Worm (Caenorhabditis elegans) whole organism, midembryonic: ENCODE data around the gene C53D6.8.

Experiments used
- T22C8.4 ChIP-seq: fragments of 200-800 bp; sonication (Bioruptor generic); IDR thresholded peaks from 2 replicates; pipeline ENCODE4 v1.3.6; 2022; ENCODE audit warnings: missing genetic modification characterization, missing compliant biosample characterization
- cog-1 ChIP-seq: sonication (generic microtip); optimal IDR thresholded peaks from 2 replicates; lab custom pipeline; 2016; ENCODE audit warnings: missing genetic modification characterization, missing compliant biosample characterization
- flt-1 ChIP-seq: fragments of 200-800 bp; sonication (Bioruptor generic); IDR thresholded peaks from 2 replicates; pipeline ENCODE4 v1.3.6; 2022; ENCODE audit warnings: missing genetic modification characterization, missing compliant biosample characterization
- klf-2 ChIP-seq: fragments of 200-800 bp; sonication (Bioruptor generic); conservative IDR thresholded peaks from 2 replicates; pipeline ENCODE4 v1.3.6; 2022; ENCODE audit warnings: missing genetic modification reagents, missing genetic modification characterization, missing compliant biosample characterization
- ztf-23 ChIP-seq: fragments of 200-800 bp; sonication (Bioruptor generic); IDR thresholded peaks from 2 replicates; pipeline ENCODE4 v1.3.6; 2022; ENCODE audit warnings: missing genetic modification reagents, missing genetic modification characterization, missing compliant biosample characterization
- ztf-29 ChIP-seq: fragments of 200-800 bp; sonication (Bioruptor generic); IDR thresholded peaks from 2 replicates; pipeline ENCODE4 v1.3.6; 2022; ENCODE audit warnings: missing genetic modification reagents, missing genetic modification characterization, missing compliant biosample characterization

DNA sequence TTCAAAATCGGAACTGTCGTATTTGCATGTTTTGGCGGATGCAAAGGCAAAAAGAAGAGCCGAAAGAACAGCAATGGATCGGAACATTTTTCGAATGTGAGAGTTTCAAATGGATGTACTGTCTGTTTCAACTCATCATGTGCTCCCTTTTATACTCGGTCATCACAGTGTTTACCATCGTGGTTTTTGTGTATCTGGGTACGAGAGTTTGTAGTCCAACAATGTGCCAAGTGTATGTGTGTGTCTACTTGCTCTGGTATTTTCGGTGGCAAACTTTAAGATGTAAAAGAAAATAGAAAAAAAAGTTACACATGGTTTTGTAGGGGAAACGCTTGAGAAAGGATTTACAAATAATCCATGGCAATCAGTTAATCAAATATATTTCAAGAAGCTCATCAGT lies 40.7 kb upstream of the C53D6.8 start, which contains the start of gene Y73F4A.2:
- TF ChIP-seq flt-1 (GFP tag; lab: Robert Waterston, UW) (no peak), ztf-29 (GFP tag; lab: Robert Waterston, UW) (no peak), klf-2 (GFP tag; lab: Robert Waterston, UW) (no peak), cog-1 (tag; lab: Kevin White, UChicago) (no peak), T22C8.4 (GFP tag; lab: Robert Waterston, UW) (no peak), ztf-23 (GFP tag; lab: Robert Waterston, UW) (no peak)
